Worm (Caenorhabditis elegans) whole organism, L1 larva: ENCODE measurements around the gene rps-23.

Experiments used
- ama-1 ChIP-seq: fragments of 150-350 bp; optimal IDR thresholded peaks from 2 replicates; lab custom pipeline; 2014
- ces-1 ChIP-seq: fragments of 150-350 bp; optimal IDR thresholded peaks from 2 replicates; lab custom pipeline; 2014; ENCODE audit warnings: missing biosample characterization, missing genetic modification reagents, missing genetic modification characterization
- fkh-4 ChIP-seq: sonication (generic microtip); optimal IDR thresholded peaks from 2 replicates; lab custom pipeline; 2016; ENCODE audit warnings: missing compliant biosample characterization, missing genetic modification characterization, borderline replicate concordance
- lir-3 ChIP-seq: sonication (generic microtip); optimal IDR thresholded peaks from 2 replicates; lab custom pipeline; 2016; ENCODE audit warnings: mild to moderate bottlenecking, missing genetic modification characterization, moderate library complexity, missing compliant biosample characterization; ENCODE audit not compliant: poor library complexity
- nhr-20 ChIP-seq: sonication (generic microtip); optimal IDR thresholded peaks from 2 replicates; lab custom pipeline; 2016; ENCODE audit warnings: mild to moderate bottlenecking, missing genetic modification characterization, missing compliant biosample characterization
- nhr-237 ChIP-seq: fragments of 150-350 bp; optimal IDR thresholded peaks from 2 replicates; lab custom pipeline; 2014; ENCODE audit warnings: missing biosample characterization, missing genetic modification characterization
- nhr-28 ChIP-seq: fragments of 150-350 bp; optimal IDR thresholded peaks from 2 replicates; lab custom pipeline; 2014; ENCODE audit warnings: missing biosample characterization, missing genetic modification characterization
- unc-62 ChIP-seq: fragments of 150-350 bp; optimal IDR thresholded peaks from 2 replicates; lab custom pipeline; 2014; ENCODE audit warnings: missing biosample characterization, missing genetic modification reagents, missing genetic modification characterization

DNA sequence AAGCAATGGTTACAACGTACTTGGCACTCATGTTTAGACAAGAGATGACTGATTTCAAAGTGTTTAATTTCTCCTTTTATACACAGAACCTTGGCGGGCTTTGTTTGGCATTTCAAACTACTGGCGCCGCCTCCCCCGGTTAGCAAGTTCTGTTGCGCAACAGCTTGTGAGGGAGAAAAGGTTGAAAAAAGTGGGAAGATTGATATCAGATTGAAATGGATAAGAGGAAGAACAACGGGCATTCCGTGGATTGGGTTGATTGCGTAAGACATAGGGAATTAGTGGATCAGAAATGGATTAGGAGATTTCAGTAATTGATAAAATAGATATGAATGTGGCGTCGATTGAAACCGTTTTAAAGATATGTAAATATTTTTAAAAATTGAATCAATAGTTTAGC is 37.6 kb upstream of the rps-23 start, which contains the start of gene col-130:
- no peak for TF ChIP-seq ama-1 (lab: Kevin White, UChicago)
- TF ChIP-seq unc-62: no peak
- TF ChIP-seq fkh-4 (tag; lab: Kevin White, UChicago): no peak
- TF ChIP-seq ces-1 (GFP tag; lab: Kevin White, UChicago): no peak
- no peak for TF ChIP-seq nhr-237 (tag; lab: Kevin White, UChicago)
- TF ChIP-seq nhr-20 (tag; lab: Kevin White, UChicago): no peak
- TF ChIP-seq nhr-28 (tag; lab: Kevin White, UChicago): no peak
- no peak for TF ChIP-seq lir-3 (tag; lab: Kevin White, UChicago)
